Worm (Caenorhabditis elegans) whole organism, mixed stage, embryonic: ENCODE data around the gene sup-35.

Experiments
- M03D4.4 ChIP-seq: sonication (generic microtip); optimal IDR thresholded peaks from 2 replicates; lab custom pipeline; 2017; ENCODE audit warnings: mild to moderate bottlenecking, missing genetic modification characterization, missing compliant biosample characterization
- blmp-1 ChIP-seq: fragments of 150-350 bp; optimal IDR thresholded peaks from 2 replicates; lab custom pipeline; 2014; ENCODE audit warnings: missing biosample characterization, missing genetic modification characterization
- ceh-39 ChIP-seq: fragments of 150-350 bp; optimal IDR thresholded peaks from 2 replicates; lab custom pipeline; 2014; ENCODE audit warnings: missing biosample characterization, missing genetic modification characterization
- ceh-43 ChIP-seq: fragments of 200-800 bp; sonication (Bioruptor generic); optimal IDR thresholded peaks from 2 replicates; lab custom pipeline; 2018; ENCODE audit warnings: mild to moderate bottlenecking, missing genetic modification characterization, moderate library complexity, missing compliant biosample characterization
- ces-1 ChIP-seq: fragments of 150-350 bp; optimal IDR thresholded peaks from 2 replicates; lab custom pipeline; 2014; ENCODE audit warnings: missing biosample characterization, missing genetic modification reagents, missing genetic modification characterization
- cnd-1 ChIP-seq: fragments of 200-800 bp; sonication (Bioruptor generic); optimal IDR thresholded peaks from 2 replicates; lab custom pipeline; 2018; ENCODE audit warnings: mild to moderate bottlenecking, missing genetic modification characterization, missing compliant biosample characterization
- drap-1 ChIP-seq: fragments of 200-800 bp; sonication (Bioruptor generic); optimal IDR thresholded peaks from 3 replicates; lab custom pipeline; 2018; ENCODE audit warnings: mild to moderate bottlenecking, missing genetic modification characterization, missing compliant biosample characterization
- elt-1 ChIP-seq: sonication (generic microtip); optimal IDR thresholded peaks from 2 replicates; lab custom pipeline; 2017; ENCODE audit warnings: missing genetic modification characterization, mild to moderate bottlenecking, missing compliant biosample characterization, antibody characterized with exemption, moderate library complexity, borderline replicate concordance; ENCODE audit not compliant: insufficient read depth
- elt-3 ChIP-seq: fragments of 150-350 bp; optimal IDR thresholded peaks from 2 replicates; lab custom pipeline; 2014; ENCODE audit warnings: missing biosample characterization, missing genetic modification characterization
- flh-1 ChIP-seq: fragments of 200-800 bp; sonication (Bioruptor generic); optimal IDR thresholded peaks from 2 replicates; lab custom pipeline; 2018; ENCODE audit warnings: mild to moderate bottlenecking, missing genetic modification characterization, moderate library complexity, missing compliant biosample characterization
- ham-2 ChIP-seq: fragments of 200-800 bp; sonication (Bioruptor generic); optimal IDR thresholded peaks from 2 replicates; lab custom pipeline; 2018; ENCODE audit warnings: mild to moderate bottlenecking, missing genetic modification characterization, missing compliant biosample characterization
- hlh-1 ChIP-seq: fragments of 150-350 bp; optimal IDR thresholded peaks from 2 replicates; lab custom pipeline; 2014; ENCODE audit warnings: missing biosample characterization, missing genetic modification reagents, missing genetic modification characterization
- lin-13 ChIP-seq: fragments of 150-350 bp; optimal IDR thresholded peaks from 2 replicates; lab custom pipeline; 2014; ENCODE audit warnings: missing biosample characterization, missing genetic modification characterization
- lin-32 ChIP-seq: fragments of 200-800 bp; sonication (Bioruptor generic); optimal IDR thresholded peaks from 2 replicates; lab custom pipeline; 2018; ENCODE audit warnings: mild to moderate bottlenecking, missing genetic modification characterization, missing compliant biosample characterization
- lsy-2 ChIP-seq: fragments of 150-350 bp; optimal IDR thresholded peaks from 2 replicates; lab custom pipeline; 2014; ENCODE audit warnings: missing biosample characterization, missing genetic modification characterization
- mab-5 ChIP-seq: fragments of 150-350 bp; optimal IDR thresholded peaks from 2 replicates; lab custom pipeline; 2014; ENCODE audit warnings: missing biosample characterization, missing genetic modification characterization
- mep-1 ChIP-seq: fragments of 150-350 bp; optimal IDR thresholded peaks from 2 replicates; lab custom pipeline; 2017; ENCODE audit warnings: missing biosample characterization, missing genetic modification reagents, missing genetic modification characterization, inconsistent platforms
- mls-2 ChIP-seq: sonication (generic microtip); optimal IDR thresholded peaks from 2 replicates; lab custom pipeline; 2016; ENCODE audit warnings: mild to moderate bottlenecking, missing genetic modification characterization, moderate library complexity, missing compliant biosample characterization
- nhr-2 ChIP-seq: fragments of 150-350 bp; optimal IDR thresholded peaks from 2 replicates; lab custom pipeline; 2014; ENCODE audit warnings: missing biosample characterization, missing genetic modification characterization
- nhr-237 ChIP-seq: fragments of 150-350 bp; optimal IDR thresholded peaks from 2 replicates; lab custom pipeline; 2014; ENCODE audit warnings: missing biosample characterization, missing genetic modification characterization
- nhr-28 ChIP-seq: fragments of 150-350 bp; optimal IDR thresholded peaks from 2 replicates; lab custom pipeline; 2014; ENCODE audit warnings: missing biosample characterization, missing genetic modification characterization
- nhr-76 ChIP-seq: sonication (generic microtip); optimal IDR thresholded peaks from 2 replicates; lab custom pipeline; 2017; ENCODE audit warnings: missing biosample characterization, missing genetic modification characterization
- pha-4 ChIP-seq: fragments of 150-350 bp; optimal IDR thresholded peaks from 2 replicates; lab custom pipeline; 2018; ENCODE audit warnings: missing biosample characterization, missing genetic modification reagents, missing genetic modification characterization
- sem-2 ChIP-seq: fragments of 200-800 bp; sonication (Bioruptor generic); optimal IDR thresholded peaks from 2 replicates; lab custom pipeline; 2018; ENCODE audit warnings: mild to moderate bottlenecking, missing genetic modification characterization, missing compliant biosample characterization
- snpc-4 ChIP-seq: fragments of 150-350 bp; optimal IDR thresholded peaks from 2 replicates; lab custom pipeline; 2014; ENCODE audit warnings: missing biosample characterization, missing genetic modification characterization
- sptf-1 ChIP-seq: sonication (generic microtip); optimal IDR thresholded peaks from 2 replicates; lab custom pipeline; 2017; ENCODE audit warnings: mild to moderate bottlenecking, missing genetic modification characterization, moderate library complexity, missing compliant biosample characterization
- tbx-8 ChIP-seq: fragments of 200-800 bp; sonication (Bioruptor generic); optimal IDR thresholded peaks from 2 replicates; lab custom pipeline; 2018; ENCODE audit warnings: mild to moderate bottlenecking, missing genetic modification characterization, moderate library complexity, missing compliant biosample characterization
- unc-39 ChIP-seq: fragments of 150-350 bp; optimal IDR thresholded peaks from 2 replicates; lab custom pipeline; 2014; ENCODE audit warnings: missing biosample characterization, missing genetic modification characterization
- unc-62 ChIP-seq: fragments of 150-350 bp; optimal IDR thresholded peaks from 2 replicates; lab custom pipeline; 2014; ENCODE audit warnings: missing biosample characterization, missing genetic modification reagents, missing genetic modification characterization
- zip-8 ChIP-seq: fragments of 150-350 bp; optimal IDR thresholded peaks from 2 replicates; lab custom pipeline; 2014; ENCODE audit warnings: missing biosample characterization, missing genetic modification characterization
- ztf-11 ChIP-seq: fragments of 150-350 bp; optimal IDR thresholded peaks from 2 replicates; lab custom pipeline; 2014; ENCODE audit warnings: missing biosample characterization, missing genetic modification characterization

Gene sup-35

DNA sequence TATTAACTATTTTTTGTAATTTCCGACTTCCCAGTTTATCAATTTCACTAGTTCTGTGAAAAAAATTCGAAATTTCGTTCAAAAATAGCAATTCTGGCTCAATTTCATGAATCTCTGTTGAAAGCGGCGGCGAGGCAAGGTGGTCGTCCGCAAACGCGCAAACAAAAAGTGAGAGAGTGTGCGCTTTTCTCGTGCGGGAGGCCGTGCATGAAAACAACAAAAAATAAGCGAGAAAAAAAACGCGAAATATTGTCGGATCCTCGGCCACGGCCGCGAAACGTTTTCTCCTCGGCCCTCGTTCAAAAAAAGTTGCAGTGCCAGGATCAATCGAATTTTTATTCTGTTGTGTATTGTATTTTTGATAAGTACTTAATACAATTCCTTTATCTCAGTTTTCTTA lies 6.3 kb downstream of the sup-35 start:
- TF ChIP-seq mep-1 (tag; lab: Kevin White, UChicago) (no peak), M03D4.4 (tag; lab: Kevin White, UChicago) (no peak), cnd-1 (tag; lab: Kevin White, UChicago) (peak; percentile 6)

ce11 chrIII:11110756-11111155 lies 8.3 kb downstream of the sup-35 start:
- TF ChIP-seq M03D4.4 (tag; lab: Kevin White, UChicago) = peak; percentile 14
- TF ChIP-seq nhr-237 (tag; lab: Kevin White, UChicago) = no peak
- TF ChIP-seq ham-2 (GFP tag; lab: Kevin White, UChicago) = no peak
- TF ChIP-seq drap-1 (GFP tag; lab: Kevin White, UChicago) = peak; percentile 4
- TF ChIP-seq mls-2 (tag; lab: Kevin White, UChicago) = peak; percentile 53
- peak; percentile 14 for TF ChIP-seq pha-4 (tag; lab: Kevin White, UChicago)
- TF ChIP-seq mep-1 (tag; lab: Kevin White, UChicago) = peak; percentile 51
- no peak for TF ChIP-seq ceh-43 (GFP tag; lab: Kevin White, UChicago)
- peak; percentile 74 for TF ChIP-seq sptf-1 (tag; lab: Kevin White, UChicago)
- TF ChIP-seq lsy-2 (tag; lab: Kevin White, UChicago) = peak; percentile 33
- no peak for TF ChIP-seq sem-2 (GFP tag; lab: Kevin White, UChicago)
- TF ChIP-seq ces-1 = peak; percentile 40

ce11 chrIII:11107327-11107726 lies 11.7 kb downstream of the sup-35 start:
- TF ChIP-seq elt-1 (tag; lab: Kevin White, UChicago) (no peak), blmp-1 (tag; lab: Kevin White, UChicago) (no peak), lin-13 (tag; lab: Kevin White, UChicago) (no peak), unc-39 (tag; lab: Kevin White, UChicago) (no peak), cnd-1 (tag; lab: Kevin White, UChicago) (no peak), zip-8 (tag; lab: Kevin White, UChicago) (no peak), ceh-43 (GFP tag; lab: Kevin White, UChicago) (no peak), unc-62 (GFP tag; lab: Kevin White, UChicago) (no peak), nhr-2 (tag; lab: Kevin White, UChicago) (no peak), lin-32 (GFP tag; lab: Kevin White, UChicago) (no peak), flh-1 (GFP tag; lab: Kevin White, UChicago) (no peak), ztf-11 (tag; lab: Kevin White, UChicago) (no peak), tbx-8 (GFP tag; lab: Kevin White, UChicago) (no peak), nhr-28 (tag; lab: Kevin White, UChicago) (no peak), nhr-76 (tag; lab: Kevin White, UChicago) (no peak), lsy-2 (tag; lab: Kevin White, UChicago) (no peak)

- TF ChIP-seq ces-1 = no peak
- TF ChIP-seq hlh-1 (tag; lab: Kevin White, UChicago) = no peak
- TF ChIP-seq ceh-43 (GFP tag; lab: Kevin White, UChicago) = no peak
- no peak for TF ChIP-seq cnd-1 (tag; lab: Kevin White, UChicago)
- no peak for TF ChIP-seq mls-2 (tag; lab: Kevin White, UChicago)
- TF ChIP-seq mep-1 (tag; lab: Kevin White, UChicago) = no peak
- TF ChIP-seq ceh-39 (tag; lab: Kevin White, UChicago) = no peak
- TF ChIP-seq snpc-4 = no peak
- no peak for TF ChIP-seq ham-2 (GFP tag; lab: Kevin White, UChicago)
- TF ChIP-seq M03D4.4 (tag; lab: Kevin White, UChicago) = no peak
- TF ChIP-seq nhr-76 (tag; lab: Kevin White, UChicago) = no peak
- no peak for TF ChIP-seq drap-1 (GFP tag; lab: Kevin White, UChicago)
Observed at ce11 chrIII:11101246-11101645, 17.8 kb downstream of the sup-35 start.

- TF ChIP-seq unc-62 (GFP tag; lab: Kevin White, UChicago) (no peak), lin-32 (GFP tag; lab: Kevin White, UChicago) (no peak), lsy-2 (tag; lab: Kevin White, UChicago) (no peak), cnd-1 (tag; lab: Kevin White, UChicago) (no peak), flh-1 (GFP tag; lab: Kevin White, UChicago) (no peak), elt-3 (tag; lab: Kevin White, UChicago) (no peak), drap-1 (GFP tag; lab: Kevin White, UChicago) (no peak), M03D4.4 (tag; lab: Kevin White, UChicago) (no peak), mab-5 (no peak), ces-1 (no peak), sptf-1 (tag; lab: Kevin White, UChicago) (no peak), ceh-39 (tag; lab: Kevin White, UChicago) (no peak), sem-2 (GFP tag; lab: Kevin White, UChicago) (no peak)
Observed at ce11 chrIII:11099864-11100263, 19.2 kb downstream of the sup-35 start, which contains the start of gene hmt-1. TSS of gene hmt-1 (minus strand) at chrIII:11099964.
